Fruit fly (Drosophila melanogaster): ENCODE measurements around the gene Nmdmc.

The Nmdmc gene

DNA sequence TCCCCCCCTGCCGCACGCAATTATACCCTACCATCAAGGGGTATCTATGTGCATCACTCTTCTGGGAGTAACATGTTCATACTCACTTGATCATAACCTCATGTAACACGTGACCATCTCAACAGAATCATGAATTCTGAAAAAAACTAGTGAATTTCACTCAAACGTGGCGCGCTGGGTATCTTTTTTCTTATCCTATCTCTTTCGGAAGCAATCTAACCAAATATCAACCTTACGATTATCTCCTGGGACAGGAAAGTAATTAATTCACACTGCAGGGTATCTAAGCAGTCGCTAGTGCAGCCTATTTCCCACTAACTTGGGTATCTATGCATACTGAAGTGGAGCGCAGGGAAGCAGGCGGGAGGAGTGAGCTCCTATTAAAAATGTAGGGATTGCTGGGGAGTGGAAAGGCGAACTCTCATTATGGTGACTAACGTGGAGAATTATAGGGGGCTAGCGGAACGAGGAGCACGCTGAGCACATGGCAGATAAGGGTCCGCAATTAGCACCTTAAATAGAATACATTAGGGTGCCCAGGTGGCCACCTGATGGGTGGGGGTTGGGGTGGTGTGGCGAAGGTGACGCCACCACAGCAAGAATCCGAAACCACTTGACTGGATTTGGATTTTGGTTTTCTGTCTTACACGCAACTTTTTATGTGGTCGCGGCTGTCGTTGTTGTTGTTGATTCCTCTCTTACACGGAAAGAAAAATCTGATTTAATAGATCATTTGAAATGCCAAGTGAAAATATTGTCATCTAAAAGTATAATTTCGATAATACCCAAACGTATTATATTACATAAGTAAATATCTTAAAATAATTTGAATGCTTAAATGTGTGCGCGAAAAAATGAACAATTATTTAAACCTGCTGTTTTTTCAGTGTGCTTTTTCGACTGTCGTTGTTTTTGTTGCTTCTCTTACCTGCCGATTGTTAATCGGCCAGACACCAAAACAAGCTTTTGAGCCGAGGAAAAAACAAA lies 5.1 kb upstream of the Nmdmc start (continued):
- TF ChIP-seq CG17802 (tag; optimal IDR thresholded peaks at IDR 0.05) = peak; percentile 81
- TF ChIP-seq CG32772 (GFP tag; IDR thresholded peaks at IDR 0.05) = no peak
- peak; percentile 33 for TF ChIP-seq slp2 (GFP tag; optimal IDR thresholded peaks at IDR 0.05)
- peak; percentile 92 for TF ChIP-seq CG12219 (GFP tag; optimal IDR thresholded peaks at IDR 0.05)
- no peak for TF ChIP-seq Ravus (GFP tag; IDR thresholded peaks at IDR 0.05)
- no peak for TF ChIP-seq toy (GFP tag; IDR thresholded peaks at IDR 0.05)
- peak; percentile 82 for TF ChIP-seq CG5180 (GFP tag; optimal IDR thresholded peaks at IDR 0.05)
- TF ChIP-seq dpn (GFP tag; optimal IDR thresholded peaks at IDR 0.05) = peak; percentile 85 to 92
- TF ChIP-seq CG4820 (GFP tag; optimal IDR thresholded peaks at IDR 0.05) = peak; percentile 86
- TF ChIP-seq stc (GFP tag; IDR thresholded peaks at IDR 0.05) = no peak
- TF ChIP-seq D19A (tag; optimal IDR thresholded peaks at IDR 0.05) = peak; percentile 96
- TF ChIP-seq HLH4C (GFP tag; IDR thresholded peaks at IDR 0.05; ENCODE audit: partially characterized antibody) = no peak
- no peak for TF ChIP-seq CG11695 (GFP tag; IDR thresholded peaks at IDR 0.05)
- peak; percentile 3 for TF ChIP-seq Elba2 (GFP tag; optimal IDR thresholded peaks at IDR 0.05)
- peak; percentile 1 for TF ChIP-seq HmgD (GFP tag; optimal IDR thresholded peaks at IDR 0.05)
- TF ChIP-seq en (GFP tag; optimal IDR thresholded peaks at IDR 0.05) = peak; percentile 19
- TF ChIP-seq CG12659 (GFP tag; optimal IDR thresholded peaks at IDR 0.05) = peak; percentile 92
- TF ChIP-seq CG14965 (GFP tag; optimal IDR thresholded peaks at IDR 0.05; ENCODE audit: borderline replicate concordance) = no peak
- TF ChIP-seq Sox102F (GFP tag; optimal IDR thresholded peaks at IDR 0.05) = peak; percentile 95
- TF ChIP-seq Ets65A (GFP tag) = peak; percentile 98
- TF ChIP-seq schlank (tag; optimal IDR thresholded peaks at IDR 0.05) = peak; percentile 85
- no peak for TF ChIP-seq bowl (GFP tag; IDR thresholded peaks at IDR 0.05)
- TF ChIP-seq Doc3 (GFP tag; IDR thresholded peaks at IDR 0.05; ENCODE audit: partially characterized antibody) = no peak
- TF ChIP-seq dysf (GFP tag; IDR thresholded peaks at IDR 0.05) = no peak
- no peak for TF ChIP-seq peb (GFP tag; IDR thresholded peaks at IDR 0.05)
- no peak for TF ChIP-seq CkIIα-i1 (GFP tag; IDR thresholded peaks at IDR 0.05)
- peak; percentile 94 for TF ChIP-seq CG8388 (GFP tag; optimal IDR thresholded peaks at IDR 0.05)
- peak; percentile 37 for TF ChIP-seq NK7.1 (GFP tag; optimal IDR thresholded peaks at IDR 0.05)
- TF ChIP-seq CG18476 (GFP tag; optimal IDR thresholded peaks at IDR 0.05) = peak; percentile 89
- peak; percentile 93 for TF ChIP-seq CG13296 (GFP tag; optimal IDR thresholded peaks at IDR 0.05)
- no peak for TF ChIP-seq ara (GFP tag; IDR thresholded peaks at IDR 0.05)
- TF ChIP-seq Kr (GFP tag; optimal IDR thresholded peaks at IDR 0.05) = no peak
- peak; percentile 77 for TF ChIP-seq CG15696 (tag; optimal IDR thresholded peaks at IDR 0.05)
- no peak for TF ChIP-seq pzg (GFP tag; optimal IDR thresholded peaks at IDR 0.05)
- TF ChIP-seq CG12071 (GFP tag; optimal IDR thresholded peaks at IDR 0.05) = peak; percentile 91
- no peak for TF ChIP-seq seq (GFP tag; IDR thresholded peaks at IDR 0.05)
- TF ChIP-seq nerfin-1 (tag; optimal IDR thresholded peaks at IDR 0.05) = peak; percentile 91
- TF ChIP-seq trh (GFP tag; optimal IDR thresholded peaks at IDR 0.05) = peak; percentile 86
- TF ChIP-seq H2.0 (GFP tag; IDR thresholded peaks at IDR 0.05) = no peak
- no peak for TF ChIP-seq CG14050 (GFP tag; IDR thresholded peaks at IDR 0.05)
- peak; percentile 55 to 96 for TF ChIP-seq bsh (GFP tag; optimal IDR thresholded peaks at IDR 0.05)
- peak; percentile 59 for TF ChIP-seq kni (GFP tag; optimal IDR thresholded peaks at IDR 0.05)
- TF ChIP-seq YL-1 (GFP tag; optimal IDR thresholded peaks at IDR 0.05) = peak; percentile 47
- TF ChIP-seq ind (GFP tag; optimal IDR thresholded peaks at IDR 0.05) = peak; percentile 93
- peak; percentile 72 for TF ChIP-seq pho (GFP tag; optimal IDR thresholded peaks at IDR 0.05)
- peak; percentile 90 for TF ChIP-seq NfI (GFP tag; optimal IDR thresholded peaks at IDR 0.05)
- TF ChIP-seq Awh (GFP tag; IDR thresholded peaks at IDR 0.05) = no peak
- peak; percentile 86 for TF ChIP-seq zf30C (GFP tag; optimal IDR thresholded peaks at IDR 0.05)
- peak; percentile 93 for TF ChIP-seq CG18262 (tag; optimal IDR thresholded peaks at IDR 0.05)

Measured in whole organism, embryonic.